Fruit fly (Drosophila melanogaster): ENCODE data around the gene Src64B.

Src64B gene

dm6 chr3L:4613083-4613482 is 12.9 kb downstream of the Src64B start:
- TF ChIP-seq CTCF (optimal IDR thresholded peaks at IDR 0.05) (no peak), CG8478 (optimal IDR thresholded peaks at IDR 0.05) (no peak)

dm6 chr3L:4611311-4611710 is 14.7 kb downstream of the Src64B start:
- no peak for TF ChIP-seq CG8478 (optimal IDR thresholded peaks at IDR 0.05)
- no peak for TF ChIP-seq CTCF (optimal IDR thresholded peaks at IDR 0.05)

- TF ChIP-seq CTCF (optimal IDR thresholded peaks at IDR 0.05) (no peak), CG8478 (optimal IDR thresholded peaks at IDR 0.05) (no peak)
Observed at dm6 chr3L:4607653-4608052, 18.3 kb downstream of the Src64B start.

dm6 chr3L:4606739-4607428 is 19.1 kb downstream of the Src64B start:
- TF ChIP-seq CTCF (optimal IDR thresholded peaks at IDR 0.05) (no peak), CG8478 (optimal IDR thresholded peaks at IDR 0.05) (no peak)

dm6 chr3L:4603439-4603838 is 22.6 kb downstream of the Src64B start:
- TF ChIP-seq CTCF (optimal IDR thresholded peaks at IDR 0.05) = no peak
- no peak for TF ChIP-seq CG8478 (optimal IDR thresholded peaks at IDR 0.05)

DNA sequence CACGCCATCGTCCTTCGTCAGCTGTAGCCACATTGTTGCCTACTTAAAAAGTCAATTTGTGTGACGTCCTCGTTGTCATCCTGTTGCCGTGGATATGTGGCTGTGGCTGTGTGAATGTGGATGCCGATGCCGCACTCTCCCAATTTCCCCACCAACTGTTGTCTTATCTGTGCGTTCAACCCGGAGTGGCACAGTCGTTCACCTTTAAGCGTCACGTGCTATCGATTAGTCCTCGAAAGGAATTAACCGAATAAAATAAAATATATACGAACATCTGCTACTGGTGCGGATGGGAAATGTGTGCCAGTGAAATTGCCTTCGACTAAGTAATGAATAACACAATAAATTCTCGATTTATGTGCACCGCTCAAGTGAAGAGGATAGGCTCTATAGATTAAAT is 23.7 kb downstream of the Src64B start:
- no peak for TF ChIP-seq CG8478 (optimal IDR thresholded peaks at IDR 0.05)
- no peak for TF ChIP-seq CTCF (optimal IDR thresholded peaks at IDR 0.05)

dm6 chr3L:4599747-4600146 is 26.2 kb downstream of the Src64B start:
- no peak for TF ChIP-seq CG8478 (optimal IDR thresholded peaks at IDR 0.05)
- TF ChIP-seq CTCF (optimal IDR thresholded peaks at IDR 0.05) = no peak

dm6 chr3L:4590051-4590450 is 35.9 kb downstream of the Src64B start:
- no peak for TF ChIP-seq CG8478 (optimal IDR thresholded peaks at IDR 0.05)
- TF ChIP-seq CTCF (optimal IDR thresholded peaks at IDR 0.05) = no peak

dm6 chr3L:4575392-4575791 is 50.6 kb downstream of the Src64B start:
- TF ChIP-seq CTCF (optimal IDR thresholded peaks at IDR 0.05) (no peak), CG8478 (optimal IDR thresholded peaks at IDR 0.05) (no peak)

- TF ChIP-seq CG8478 (optimal IDR thresholded peaks at IDR 0.05) = no peak
- no peak for TF ChIP-seq CTCF (optimal IDR thresholded peaks at IDR 0.05)
Observed at dm6 chr3L:4574439-4574838, 51.6 kb downstream of the Src64B start.

DNA sequence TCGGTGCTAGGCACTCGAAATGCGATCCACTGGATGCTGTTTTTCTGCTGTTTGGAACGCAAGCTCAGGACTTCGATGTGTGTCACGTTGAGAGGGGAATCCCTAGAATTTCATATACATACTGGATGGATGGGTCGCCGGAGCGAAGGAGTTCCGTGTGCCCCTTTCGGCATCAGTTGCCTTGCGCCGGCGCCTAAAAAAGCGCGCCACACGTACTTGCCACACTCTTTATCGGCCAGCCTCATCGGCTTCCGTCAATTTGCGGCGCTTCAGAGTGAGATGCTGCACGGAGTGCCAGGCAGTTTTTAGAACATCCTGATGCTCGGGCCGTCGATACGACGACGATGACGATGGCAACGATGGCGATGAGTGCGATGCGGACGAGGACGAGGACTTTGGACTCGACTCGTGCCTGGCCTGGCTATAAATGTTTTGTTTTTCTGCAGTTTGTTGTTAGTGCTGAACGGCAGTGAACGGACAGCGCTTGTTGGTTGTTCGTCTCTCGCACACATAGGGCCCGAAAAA is 69.1 kb downstream of the Src64B start:
- TF ChIP-seq CG8478 (optimal IDR thresholded peaks at IDR 0.05) = no peak
- no peak for TF ChIP-seq CTCF (optimal IDR thresholded peaks at IDR 0.05)

dm6 chr3L:4555787-4556186 is 70.2 kb downstream of the Src64B start, which contains the start of gene CG42540:
CG42540 (plus strand) TSS chr3L:4556087.
- TF ChIP-seq CG8478 (optimal IDR thresholded peaks at IDR 0.05) (no peak), CTCF (optimal IDR thresholded peaks at IDR 0.05) (no peak)

DNA sequence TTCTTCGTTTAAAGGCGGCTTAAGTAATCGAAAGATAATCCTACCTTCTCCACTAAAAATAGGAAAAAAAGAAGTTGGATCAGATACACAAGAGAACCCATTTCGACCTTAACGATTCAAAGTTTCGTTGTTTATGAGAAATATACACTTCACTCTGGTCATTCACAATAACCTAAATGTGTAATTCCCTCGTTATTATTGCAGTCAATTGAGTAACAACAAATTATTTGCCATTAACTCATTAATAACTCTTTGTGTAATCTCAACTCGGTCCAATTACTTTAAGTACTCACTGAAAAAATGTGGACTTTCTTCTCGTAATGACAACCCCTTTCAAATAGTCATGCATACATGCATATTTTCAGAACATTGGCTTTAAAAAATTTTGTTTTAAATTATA is 70.9 kb downstream of the Src64B start, which contains the start of gene CG33777:
Gene CG33777, minus strand, starts transcription at position 101 of the 400 bp plus-strand sequence.
- TF ChIP-seq CG8478 (optimal IDR thresholded peaks at IDR 0.05) = no peak
- no peak for TF ChIP-seq CTCF (optimal IDR thresholded peaks at IDR 0.05)

DNA sequence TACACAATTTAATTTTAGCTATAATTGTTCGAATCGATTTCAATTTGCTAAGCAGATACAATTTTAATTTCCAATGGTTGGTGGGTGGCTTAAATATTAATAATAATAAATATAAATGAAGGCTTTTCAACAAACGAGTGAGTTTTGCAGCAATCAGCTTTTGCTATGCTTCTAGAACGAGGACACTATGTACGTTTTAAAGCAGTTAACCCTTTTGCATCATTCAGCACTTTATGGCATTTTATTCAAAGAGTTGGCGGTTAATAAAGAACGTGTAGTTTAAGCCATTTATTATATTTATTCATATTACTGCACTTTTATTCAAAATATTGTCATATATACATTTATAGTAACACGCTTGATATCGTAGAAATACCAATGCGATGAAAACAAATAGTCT is 71.8 kb downstream of the Src64B start:
- TF ChIP-seq CTCF (optimal IDR thresholded peaks at IDR 0.05) (no peak), CG8478 (optimal IDR thresholded peaks at IDR 0.05) (no peak)

dm6 chr3L:4553395-4553794 is 72.6 kb downstream of the Src64B start:
- no peak for TF ChIP-seq CG8478 (optimal IDR thresholded peaks at IDR 0.05)
- peak; percentile 26 to 52 for TF ChIP-seq CTCF (optimal IDR thresholded peaks at IDR 0.05)

DNA sequence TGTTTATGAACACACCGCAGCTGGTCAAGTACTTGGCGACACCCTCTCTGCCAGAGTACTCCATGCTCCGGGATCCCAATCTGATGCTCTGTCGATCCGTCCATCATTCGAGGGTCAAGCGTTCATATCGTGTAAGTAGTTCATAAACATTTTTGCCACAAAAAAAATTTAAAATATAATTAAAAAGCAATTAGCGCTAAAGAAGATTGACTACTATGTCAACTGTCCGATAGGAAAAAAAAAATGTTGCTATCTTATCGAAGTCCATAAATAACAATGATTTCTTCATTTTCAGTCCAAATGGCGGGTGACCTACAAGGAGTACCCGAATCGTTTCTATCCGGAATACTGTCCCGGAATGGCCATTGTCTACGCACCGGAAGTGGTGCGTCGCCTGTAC is 74.2 kb downstream of the Src64B start:
- TF ChIP-seq CG8478 (optimal IDR thresholded peaks at IDR 0.05) = no peak
- TF ChIP-seq CTCF (optimal IDR thresholded peaks at IDR 0.05) = no peak

All from S2 (cell line).